Fruit fly (Drosophila melanogaster) whole organism, embryonic: ENCODE data around the gene KFase.
A peak's percentile ranks its signal among the peaks of the same experiment; 100 is the strongest.

Experiments
- Ada2b ChIP-seq: fragments of 200-800 bp; sonication (Bioruptor generic); IDR thresholded peaks from 2 replicates; pipeline ENCODE4 v1.3.6; 2022; ENCODE audit warnings: missing biosample characterization, missing genetic modification characterization
- Asciz ChIP-seq: fragments of 200-800 bp; sonication (Bioruptor generic); optimal IDR thresholded peaks from 2 replicates; lab custom pipeline; 2017; ENCODE audit warnings: missing biosample characterization, mild to moderate bottlenecking, missing genetic modification characterization, missing genetic modification reagents
- Bdp1 ChIP-seq: fragments of 200-800 bp; sonication (Bioruptor generic); optimal IDR thresholded peaks from 3 replicates; lab custom pipeline; 2016; ENCODE audit warnings: missing biosample characterization, missing genetic modification characterization
- CG10147 ChIP-seq: fragments of 200-800 bp; sonication (Bioruptor generic); optimal IDR thresholded peaks from 2 replicates; lab custom pipeline; 2019; ENCODE audit warnings: missing biosample characterization, mild to moderate bottlenecking, missing genetic modification characterization, moderate library complexity
- CG12071 ChIP-seq: fragments of 200-800 bp; sonication (Bioruptor generic); optimal IDR thresholded peaks from 3 replicates; lab custom pipeline; 2018; ENCODE audit warnings: missing biosample characterization, mild to moderate bottlenecking, missing genetic modification characterization
- CG1233 ChIP-seq: fragments of 200-800 bp; sonication (Bioruptor generic); optimal IDR thresholded peaks from 4 replicates; lab custom pipeline; 2018; ENCODE audit warnings: missing biosample characterization, mild to moderate bottlenecking, missing genetic modification characterization
- CG14441 ChIP-seq: fragments of 200-800 bp; sonication (Bioruptor generic); IDR thresholded peaks from 2 replicates; pipeline ENCODE4 v1.3.6; 2022; ENCODE audit warnings: missing biosample characterization, missing genetic modification characterization
- CG14710 ChIP-seq: fragments of 200-800 bp; sonication (Bioruptor generic); optimal IDR thresholded peaks from 3 replicates; lab custom pipeline; 2019; ENCODE audit warnings: missing biosample characterization, mild to moderate bottlenecking, missing genetic modification characterization, moderate library complexity
- CG15601 ChIP-seq: fragments of 200-800 bp; sonication (Bioruptor generic); optimal IDR thresholded peaks from 3 replicates; lab custom pipeline; 2019; ENCODE audit warnings: missing biosample characterization, mild to moderate bottlenecking, missing genetic modification characterization, moderate library complexity
- CG17328 ChIP-seq: fragments of 200-800 bp; sonication (Bioruptor generic); IDR thresholded peaks from 2 replicates; pipeline ENCODE4 v1.3.6; 2022; ENCODE audit warnings: missing biosample characterization, missing genetic modification characterization
- CG17385 ChIP-seq: fragments of 200-800 bp; sonication (Bioruptor generic); optimal IDR thresholded peaks from 3 replicates; lab custom pipeline; 2018; ENCODE audit warnings: missing biosample characterization, mild to moderate bottlenecking, missing genetic modification characterization
- CG17912 ChIP-seq: fragments of 200-800 bp; sonication (Bioruptor generic); optimal IDR thresholded peaks from 2 replicates; lab custom pipeline; 2018; ENCODE audit warnings: missing biosample characterization, mild to moderate bottlenecking, missing genetic modification characterization
- CG5953 ChIP-seq: fragments of 200-800 bp; sonication (Bioruptor generic); IDR thresholded peaks from 2 replicates; pipeline ENCODE4 v1.3.6; 2022; ENCODE audit warnings: missing biosample characterization, missing genetic modification characterization
- CG6813 ChIP-seq: fragments of 200-800 bp; sonication (Bioruptor generic); optimal IDR thresholded peaks from 2 replicates; lab custom pipeline; 2017; ENCODE audit warnings: missing biosample characterization, missing genetic modification characterization, mild to moderate bottlenecking, moderate library complexity, missing genetic modification reagents
- CG7839 ChIP-seq: fragments of 200-800 bp; sonication (Bioruptor generic); optimal IDR thresholded peaks from 3 replicates; lab custom pipeline; 2018; ENCODE audit warnings: missing biosample characterization, mild to moderate bottlenecking, missing genetic modification characterization, moderate library complexity
- CG8359 ChIP-seq: fragments of 200-800 bp; sonication (Bioruptor generic); optimal IDR thresholded peaks from 2 replicates; lab custom pipeline; 2017; ENCODE audit warnings: missing biosample characterization, mild to moderate bottlenecking, missing genetic modification characterization, borderline replicate concordance
- CG8924 ChIP-seq: fragments of 200-800 bp; optimal IDR thresholded peaks from 3 replicates; lab custom pipeline; 2019; ENCODE audit warnings: missing biosample characterization, mild to moderate bottlenecking, missing genetic modification characterization, moderate library complexity
- D19A ChIP-seq: fragments of 200-800 bp; optimal IDR thresholded peaks from 3 replicates; lab custom pipeline; 2019; ENCODE audit warnings: missing biosample characterization, mild to moderate bottlenecking, missing genetic modification characterization, moderate library complexity
- Fer1 ChIP-seq: fragments of 200-800 bp; sonication (Bioruptor generic); optimal IDR thresholded peaks from 2 replicates; lab custom pipeline; 2017; ENCODE audit warnings: missing biosample characterization, mild to moderate bottlenecking, missing genetic modification characterization
- H2.0 ChIP-seq: fragments of 200-800 bp; sonication (Bioruptor generic); IDR thresholded peaks from 2 replicates; pipeline ENCODE4 v1.3.6; 2022; ENCODE audit warnings: missing biosample characterization, missing genetic modification characterization
- HLHmδ ChIP-seq: fragments of 200-800 bp; sonication (Bioruptor generic); optimal IDR thresholded peaks from 2 replicates; lab custom pipeline; 2018; ENCODE audit warnings: missing biosample characterization, mild to moderate bottlenecking, missing genetic modification characterization, moderate library complexity
- HmgZ ChIP-seq: fragments of 200-800 bp; sonication (Bioruptor generic); optimal IDR thresholded peaks from 2 replicates; lab custom pipeline; 2018; ENCODE audit warnings: missing biosample characterization, mild to moderate bottlenecking, missing genetic modification characterization
- Lhr ChIP-seq: fragments of 200-800 bp; sonication (Bioruptor generic); optimal IDR thresholded peaks from 3 replicates; lab custom pipeline; 2017; ENCODE audit warnings: mild to moderate bottlenecking, missing biosample characterization, missing genetic modification reagents, missing genetic modification characterization
- MTF-1 ChIP-seq: fragments of 200-800 bp; sonication (Bioruptor generic); optimal IDR thresholded peaks from 2 replicates; lab custom pipeline; 2018; ENCODE audit warnings: missing biosample characterization, mild to moderate bottlenecking, missing genetic modification characterization, borderline replicate concordance
- Nf-YA ChIP-seq: fragments of 200-800 bp; sonication (Bioruptor generic); IDR thresholded peaks from 2 replicates; pipeline ENCODE4 v1.3.6; 2022; ENCODE audit warnings: missing biosample characterization, missing genetic modification characterization
- Oaz ChIP-seq: fragments of 200-800 bp; sonication (Bioruptor generic); IDR thresholded peaks from 2 replicates; pipeline ENCODE4 v1.3.6; 2022; ENCODE audit warnings: missing biosample characterization, missing genetic modification characterization
- Spps ChIP-seq: fragments of 200-800 bp; sonication (Bioruptor generic); optimal IDR thresholded peaks from 2 replicates; lab custom pipeline; 2018; ENCODE audit warnings: missing biosample characterization, mild to moderate bottlenecking, missing genetic modification characterization
- Taf1 ChIP-seq: fragments of 200-800 bp; sonication (Bioruptor generic); IDR thresholded peaks from 2 replicates; pipeline ENCODE4 v1.3.6; 2022; ENCODE audit warnings: missing biosample characterization, missing genetic modification characterization
- Vsx1 ChIP-seq: fragments of 200-800 bp; sonication (Bioruptor generic); optimal IDR thresholded peaks from 2 replicates; lab custom pipeline; 2017; ENCODE audit warnings: missing biosample characterization, mild to moderate bottlenecking, missing genetic modification characterization, missing genetic modification reagents
- Xrp1 ChIP-seq: fragments of 200-800 bp; sonication (Bioruptor generic); IDR thresholded peaks from 2 replicates; pipeline ENCODE4 v1.3.6; 2022; ENCODE audit warnings: missing biosample characterization, missing genetic modification characterization
- chif ChIP-seq, 2 experiments: fragments of 200-800 bp; sonication (Bioruptor generic); optimal IDR thresholded peaks; 3 replicates each; lab custom pipeline; 2016; ENCODE audit warnings: missing biosample characterization in 2 of 2, missing genetic modification characterization in 2 of 2
- ci ChIP-seq: fragments of 200-800 bp; sonication (Bioruptor generic); IDR thresholded peaks from 3 replicates; pipeline ENCODE4 v1.3.6; 2022; ENCODE audit warnings: missing biosample characterization, missing genetic modification characterization
- dpn ChIP-seq, 2 experiments: fragments of 200-800 bp; sonication (Bioruptor generic); optimal IDR thresholded peaks; 3 replicates each; lab custom pipeline; 2016; ENCODE audit warnings: missing biosample characterization in 2 of 2, missing genetic modification characterization in 2 of 2
- eve ChIP-seq, 2 experiments: fragments of >200 bp; optimal IDR thresholded peaks; 2 replicates each; lab custom pipeline; 2017; ENCODE audit warnings: missing biosample characterization in 2 of 2, missing genetic modification characterization in 2 of 2
- eyg ChIP-seq: fragments of 200-800 bp; sonication (Bioruptor generic); optimal IDR thresholded peaks from 3 replicates; lab custom pipeline; 2016; ENCODE audit warnings: missing biosample characterization, missing genetic modification characterization
- fd64A ChIP-seq: fragments of 200-800 bp; sonication (Bioruptor generic); optimal IDR thresholded peaks from 3 replicates; lab custom pipeline; 2018; ENCODE audit warnings: missing biosample characterization, mild to moderate bottlenecking, missing genetic modification characterization
- hkb ChIP-seq, 2 experiments: fragments of 200-800 bp in 1 of 2; fragments of >200 bp in 1 of 2; sonication (Bioruptor generic) in 1 of 2; IDR thresholded peaks in 1 of 2; optimal IDR thresholded peaks in 1 of 2; 2 replicates each; pipeline versions ENCODE4 v1.3.6 to Lab custom; 2017 to 2022; ENCODE audit warnings: missing biosample characterization in 1 of 2, missing genetic modification characterization in 1 of 2
- kni ChIP-seq: fragments of 200-800 bp; sonication (Bioruptor generic); optimal IDR thresholded peaks from 3 replicates; lab custom pipeline; 2017; ENCODE audit warnings: mild to moderate bottlenecking, missing biosample characterization, missing genetic modification reagents, missing genetic modification characterization
- nau ChIP-seq: fragments of 200-800 bp; sonication (Bioruptor generic); optimal IDR thresholded peaks from 3 replicates; lab custom pipeline; 2017; ENCODE audit warnings: missing biosample characterization, mild to moderate bottlenecking, missing genetic modification characterization, missing genetic modification reagents
- nerfin-1 ChIP-seq: fragments of 200-800 bp; sonication (Bioruptor generic); optimal IDR thresholded peaks from 3 replicates; lab custom pipeline; 2019; ENCODE audit warnings: missing biosample characterization, mild to moderate bottlenecking, missing genetic modification characterization, moderate library complexity
- nmo ChIP-seq: fragments of 200-800 bp; sonication (Bioruptor generic); optimal IDR thresholded peaks from 2 replicates; lab custom pipeline; 2018; ENCODE audit warnings: missing biosample characterization, mild to moderate bottlenecking, missing genetic modification characterization, moderate library complexity
- oc ChIP-seq: fragments of 200-800 bp; sonication (Bioruptor generic); optimal IDR thresholded peaks from 2 replicates; lab custom pipeline; 2018; ENCODE audit warnings: missing biosample characterization, mild to moderate bottlenecking, missing genetic modification characterization, moderate library complexity
- odd ChIP-seq: fragments of 200-800 bp; sonication (Bioruptor generic); optimal IDR thresholded peaks from 2 replicates; lab custom pipeline; 2017; ENCODE audit warnings: missing biosample characterization, mild to moderate bottlenecking, missing genetic modification characterization
- onecut ChIP-seq: fragments of 200-800 bp; sonication (Bioruptor generic); IDR thresholded peaks from 2 replicates; pipeline ENCODE4 v1.3.6; 2022; ENCODE audit warnings: missing biosample characterization, missing genetic modification characterization
- pho ChIP-seq: fragments of 200-800 bp; sonication (Bioruptor generic); optimal IDR thresholded peaks from 2 replicates; lab custom pipeline; 2016; ENCODE audit warnings: missing biosample characterization, missing genetic modification characterization
- sens ChIP-seq: fragments of 200-800 bp; sonication (Bioruptor generic); peaks from one replicate; lab custom pipeline; 2016; ENCODE audit warnings: missing biosample characterization, missing genetic modification characterization
- sob ChIP-seq: fragments of 200-800 bp; sonication (Bioruptor generic); IDR thresholded peaks from 2 replicates; pipeline ENCODE4 v1.3.6; 2022; ENCODE audit warnings: missing biosample characterization, missing genetic modification characterization
- stwl ChIP-seq: fragments of 200-800 bp; sonication (Bioruptor generic); optimal IDR thresholded peaks from 3 replicates; lab custom pipeline; 2018; ENCODE audit warnings: missing biosample characterization, mild to moderate bottlenecking, missing genetic modification characterization, moderate library complexity
- tap ChIP-seq: fragments of 200-800 bp; optimal IDR thresholded peaks from 3 replicates; lab custom pipeline; 2019; ENCODE audit warnings: missing biosample characterization, mild to moderate bottlenecking, missing genetic modification characterization, moderate library complexity

Gene KFase

dm6 chr2L:6461497-6461896 lies 27.1 kb downstream of the KFase start (continued):
- TF ChIP-seq chif (GFP tag; optimal IDR thresholded peaks at IDR 0.05; lab: Kevin White, UChicago) (peak in 1 of 2 experiments; percentile 34), nau (GFP tag; lab: Kevin White, UChicago) (peak; percentile 56), sens (GFP tag; lab: Kevin White, UChicago) (peak; percentile 55), Nf-YA (GFP tag; lab: Robert Waterston, UW) (0 out of 2 replicates have a peak, but pooled peaks have one; percentile 16), Lhr (GFP tag; lab: Kevin White, UChicago) (no peak), stwl (tag; lab: Kevin White, UChicago) (no peak), hkb (optimal IDR thresholded peaks at IDR 0.05; lab: Kevin White, UChicago) (no peak), hkb (GFP tag; IDR thresholded peaks at IDR 0.05; lab: Robert Waterston, UW) (peak; percentile 35; the same call in 1 of the 2 replicates), HLHmδ (peak; percentile 32), tap (peak; percentile 15), H2.0 (GFP tag; lab: Robert Waterston, UW) (no peak), nerfin-1 (tag; lab: Kevin White, UChicago) (peak; percentile 25), CG17912 (GFP tag; lab: Kevin White, UChicago) (no peak), dpn (GFP tag; optimal IDR thresholded peaks at IDR 0.05; lab: Kevin White, UChicago) (peak in 1 of 2 experiments; percentile 20), CG14441 (GFP tag; lab: Robert Waterston, UW) (peak; percentile 39; the same call in 1 of the 2 replicates), sob (GFP tag; lab: Robert Waterston, UW) (0 out of 2 replicates have a peak, but pooled peaks have one; percentile 25), CG17328 (GFP tag; lab: Robert Waterston, UW) (0 out of 2 replicates have a peak, but pooled peaks have one; percentile 25), Taf1 (GFP tag; lab: Robert Waterston, UW) (no peak), nmo (peak; percentile 9), CG5953 (peak; percentile 60; the same call in 1 of the 2 replicates), CG8359 (GFP tag; lab: Kevin White, UChicago) (no peak), odd (GFP tag; lab: Kevin White, UChicago) (peak; percentile 59), D19A (tag; lab: Kevin White, UChicago) (peak; percentile 4), kni (GFP tag; lab: Kevin White, UChicago) (peak; percentile 47), Asciz (GFP tag; lab: Kevin White, UChicago) (peak; percentile 73), MTF-1 (GFP tag; lab: Kevin White, UChicago) (peak; percentile 50), CG17385 (GFP tag; lab: Kevin White, UChicago) (peak; percentile 17), CG12071 (GFP tag; lab: Kevin White, UChicago) (peak; percentile 75), fd64A (GFP tag; lab: Kevin White, UChicago) (peak; percentile 63), Vsx1 (GFP tag; lab: Kevin White, UChicago) (no peak), CG15601 (tag; lab: Kevin White, UChicago) (peak; percentile 12), Xrp1 (GFP tag; lab: Robert Waterston, UW) (peak; percentile 63), CG1233 (GFP tag; lab: Kevin White, UChicago) (peak; percentile 7), CG14710 (tag; lab: Kevin White, UChicago) (peak; percentile 1), Bdp1 (no peak), Oaz (no peak), CG6813 (GFP tag; lab: Kevin White, UChicago) (peak; percentile 70), HmgZ (tag; lab: Kevin White, UChicago) (peak; percentile 12), pho (GFP tag; lab: Kevin White, UChicago) (no peak), Fer1 (GFP tag; lab: Kevin White, UChicago) (peak; percentile 52), eve (GFP tag; optimal IDR thresholded peaks at IDR 0.05; lab: Kevin White, UChicago) (no peak), eyg (GFP tag; lab: Kevin White, UChicago) (no peak), CG8924 (tag; lab: Kevin White, UChicago) (no peak), onecut (GFP tag; lab: Robert Waterston, UW) (0 out of 2 replicates have a peak, but pooled peaks have one; percentile 5), Spps (tag; lab: Kevin White, UChicago) (peak; percentile 27), oc (tag; lab: Kevin White, UChicago) (peak; percentile 4), Ada2b (GFP tag; lab: Robert Waterston, UW) (no peak), CG7839 (peak; percentile 16), ci (peak; percentile 67; the same call in 2 of the 3 replicates), CG10147 (GFP tag; lab: Kevin White, UChicago) (no peak)
